Fruit fly (Drosophila melanogaster): ENCODE data around the gene CrebA.
A peak's percentile ranks its signal among the peaks of the same experiment; 100 is the strongest.

The CrebA gene

dm6 chr3L:15498745-15499144 lies 36.5 kb upstream of the CrebA start, which contains the start of gene CG7275 (continued):
- peak; percentile 30; the same call in 1 of the 2 replicates for TF ChIP-seq hbn (GFP tag; IDR thresholded peaks at IDR 0.05; ENCODE audit: partially characterized antibody)
- no peak for TF ChIP-seq CG8388 (GFP tag; optimal IDR thresholded peaks at IDR 0.05)
- TF ChIP-seq CG7839 (tag; optimal IDR thresholded peaks at IDR 0.05), result no peak
- no peak for TF ChIP-seq CG11093 (GFP tag; IDR thresholded peaks at IDR 0.05)
- TF ChIP-seq CG1529 (GFP tag; optimal IDR thresholded peaks at IDR 0.05), result no peak
- 0 out of 2 replicates have a peak, but pooled peaks have one; percentile 28 for TF ChIP-seq CG42726 (GFP tag; IDR thresholded peaks at IDR 0.05; ENCODE audit: partially characterized antibody)
- TF ChIP-seq CG3847 (GFP tag; IDR thresholded peaks at IDR 0.05), result peak; percentile 73
- TF ChIP-seq nau (GFP tag; optimal IDR thresholded peaks at IDR 0.05), result peak; percentile 7
- peak; percentile 55 for TF ChIP-seq BEAF-32 (GFP tag; optimal IDR thresholded peaks at IDR 0.05)
- peak; percentile 36 for TF ChIP-seq CG7987 (GFP tag; optimal IDR thresholded peaks at IDR 0.05)
- no peak for TF ChIP-seq CTCF (GFP tag; optimal IDR thresholded peaks at IDR 0.05)
- no peak for TF ChIP-seq btn (GFP tag; optimal IDR thresholded peaks at IDR 0.05)
- peak; percentile 39 for TF ChIP-seq nmo (GFP tag; optimal IDR thresholded peaks at IDR 0.05)
- no peak for TF ChIP-seq ATbp (GFP tag; optimal IDR thresholded peaks at IDR 0.05)
- TF ChIP-seq CG12659 (GFP tag; optimal IDR thresholded peaks at IDR 0.05), result peak; percentile 48
- TF ChIP-seq CG13287 (GFP tag; IDR thresholded peaks at IDR 0.05; ENCODE audit: partially characterized antibody), result peak; percentile 71
- TF ChIP-seq unc-4 (GFP tag; IDR thresholded peaks at IDR 0.05; ENCODE audit: partially characterized antibody), result peak; percentile 52; the same call in 1 of the 2 replicates
- TF ChIP-seq B-H2 (GFP tag; optimal IDR thresholded peaks at IDR 0.05), result peak; percentile 18
- no peak for TF ChIP-seq CG12769 (tag; optimal IDR thresholded peaks at IDR 0.05)
- TF ChIP-seq crp (GFP tag; optimal IDR thresholded peaks at IDR 0.05), result peak; percentile 86 to 98
- peak; percentile 41 for TF ChIP-seq CG4617 (GFP tag; optimal IDR thresholded peaks at IDR 0.05; ENCODE audit: borderline replicate concordance)
- TF ChIP-seq CG15011 (GFP tag; optimal IDR thresholded peaks at IDR 0.05), result no peak
- peak; percentile 85 for TF ChIP-seq Med (GFP tag)
- no peak for TF ChIP-seq tup (GFP tag; optimal IDR thresholded peaks at IDR 0.05)
- no peak for TF ChIP-seq dmrt11E (tag; optimal IDR thresholded peaks at IDR 0.05)
- TF ChIP-seq Dref (GFP tag; IDR thresholded peaks at IDR 0.05), result peak; percentile 43; the same call in 1 of the 2 replicates
- peak; percentile 92 for TF ChIP-seq stwl (tag; optimal IDR thresholded peaks at IDR 0.05)
- no peak for TF ChIP-seq CG32772 (GFP tag; IDR thresholded peaks at IDR 0.05)
- peak; percentile 57; the same call in 1 of the 3 replicates for TF ChIP-seq CG6791 (GFP tag; IDR thresholded peaks at IDR 0.05; ENCODE audit: partially characterized antibody)
- peak; percentile 55 for TF ChIP-seq CG13624 (GFP tag; optimal IDR thresholded peaks at IDR 0.05)

DNA sequence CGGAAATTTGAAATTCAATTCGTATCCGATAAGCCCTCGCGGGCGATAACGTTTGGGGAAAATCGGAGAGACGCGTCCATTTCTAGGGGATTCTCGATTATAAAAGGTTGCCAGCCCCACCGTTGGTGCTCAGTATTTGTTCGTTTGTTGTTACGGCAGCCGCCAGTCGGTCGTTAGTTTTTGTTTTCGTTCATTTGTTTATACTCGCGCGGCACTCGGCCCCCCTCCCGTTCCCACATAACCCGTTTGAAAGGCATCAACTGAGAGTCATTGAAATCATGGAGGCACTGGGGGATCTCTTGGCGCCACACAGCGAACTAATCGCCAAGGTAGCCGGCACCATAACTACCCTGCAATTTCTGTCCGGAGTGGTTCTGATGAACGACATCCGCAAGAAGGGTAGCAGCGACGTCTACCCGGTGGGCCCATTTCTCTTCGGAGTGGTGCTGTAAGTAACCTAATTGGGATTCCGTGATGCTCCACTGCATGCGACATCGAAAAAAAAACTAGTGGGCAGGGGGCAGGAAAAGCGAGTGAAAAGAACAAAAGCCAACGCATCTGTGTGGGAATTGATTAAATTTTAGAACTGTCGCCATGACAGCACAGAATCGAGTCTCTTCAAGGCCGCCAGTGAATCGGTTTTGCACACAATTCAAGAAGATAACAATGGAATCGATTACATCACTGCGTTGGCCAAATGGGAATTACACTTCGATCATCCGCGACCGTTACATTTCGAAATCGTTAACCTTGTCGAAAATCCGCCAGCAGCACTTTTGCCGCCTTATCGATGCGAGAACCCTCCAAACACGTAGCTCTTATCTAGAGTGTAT lies 34.2 kb upstream of the CrebA start, which contains the start of gene CG7272:
Gene CG7272 (plus strand): TSS at position 126 of the 833 bp plus-strand sequence.
- TF ChIP-seq Max (GFP tag; optimal IDR thresholded peaks at IDR 0.05) (no peak), pzg (GFP tag; optimal IDR thresholded peaks at IDR 0.05) (peak; percentile 83), Doc3 (GFP tag; IDR thresholded peaks at IDR 0.05; ENCODE audit: partially characterized antibody) (no peak), CrebB (tag; optimal IDR thresholded peaks at IDR 0.05) (peak; percentile 53), CG2712 (tag; optimal IDR thresholded peaks at IDR 0.05) (peak; percentile 7), CG3163 (GFP tag; optimal IDR thresholded peaks at IDR 0.05) (peak; percentile 34), bigmax (GFP tag; optimal IDR thresholded peaks at IDR 0.05) (peak; percentile 27), MESR4 (GFP tag; optimal IDR thresholded peaks at IDR 0.05) (peak; percentile 9), CG4820 (GFP tag; optimal IDR thresholded peaks at IDR 0.05) (no peak), Xrp1 (GFP tag; IDR thresholded peaks at IDR 0.05) (peak; percentile 32; the same call in 1 of the 2 replicates), hkb (optimal IDR thresholded peaks at IDR 0.05) (no peak), hkb (GFP tag; IDR thresholded peaks at IDR 0.05) (0 out of 2 replicates have a peak, but pooled peaks have one; percentile 32), CG16813 (GFP tag; IDR thresholded peaks at IDR 0.05; ENCODE audit: partially characterized antibody) (0 out of 3 replicates have a peak, but pooled peaks have one; percentile 19), CG7556 (GFP tag; optimal IDR thresholded peaks at IDR 0.05) (no peak), gce (GFP tag; IDR thresholded peaks at IDR 0.05) (0 out of 3 replicates have a peak, but pooled peaks have one; percentile 41), seq (GFP tag; IDR thresholded peaks at IDR 0.05) (peak; percentile 23; the same call in 1 of the 2 replicates), CG32767 (GFP tag; IDR thresholded peaks at IDR 0.05) (no peak), D19B (GFP tag; optimal IDR thresholded peaks at IDR 0.05) (peak; percentile 95), Nf-YC (tag; optimal IDR thresholded peaks at IDR 0.05) (peak; percentile 45)

All from whole organism, embryonic.